Fruit fly (Drosophila melanogaster) whole organism, embryonic: ENCODE measurements around the gene djl.

Experiments
- CG10274 ChIP-seq: fragments of 200-800 bp; sonication (Bioruptor generic); optimal IDR thresholded peaks from 3 replicates; lab custom pipeline; 2017; ENCODE audit warnings: missing biosample characterization, mild to moderate bottlenecking, missing genetic modification characterization
- CG12942 ChIP-seq: fragments of 200-800 bp; sonication (Bioruptor generic); optimal IDR thresholded peaks from 3 replicates; lab custom pipeline; 2016; ENCODE audit warnings: missing biosample characterization, missing genetic modification characterization
- CG14441 ChIP-seq: fragments of 200-800 bp; sonication (Bioruptor generic); IDR thresholded peaks from 2 replicates; pipeline ENCODE4 v1.3.6; 2022; ENCODE audit warnings: missing biosample characterization, missing genetic modification characterization
- CG14860 ChIP-seq: fragments of 200-800 bp; sonication (Bioruptor generic); IDR thresholded peaks from 3 replicates; pipeline ENCODE4 v1.3.6; 2022; ENCODE audit warnings: missing biosample characterization, missing genetic modification characterization; ENCODE audit not compliant: partially characterized antibody
- CG15269 ChIP-seq: fragments of 200-800 bp; sonication (Bioruptor generic); optimal IDR thresholded peaks from 2 replicates; lab custom pipeline; 2018; ENCODE audit warnings: missing biosample characterization, mild to moderate bottlenecking, missing genetic modification characterization, moderate library complexity
- CG15479 ChIP-seq: fragments of 200-800 bp; sonication (Bioruptor generic); optimal IDR thresholded peaks from 3 replicates; lab custom pipeline; 2019; ENCODE audit warnings: missing biosample characterization, mild to moderate bottlenecking, missing genetic modification characterization, moderate library complexity
- CG16813 ChIP-seq: fragments of 200-800 bp; sonication (Bioruptor generic); IDR thresholded peaks from 3 replicates; pipeline ENCODE4 v1.3.6; 2022; ENCODE audit warnings: missing biosample characterization, missing genetic modification characterization; ENCODE audit not compliant: partially characterized antibody
- CG1832 ChIP-seq: fragments of 200-800 bp; sonication (Bioruptor generic); optimal IDR thresholded peaks from 2 replicates; lab custom pipeline; 2017; ENCODE audit warnings: missing biosample characterization, mild to moderate bottlenecking, missing genetic modification characterization, inconsistent platforms
- CG3847 ChIP-seq: fragments of 200-800 bp; sonication (Bioruptor generic); IDR thresholded peaks from 2 replicates; pipeline ENCODE4 v1.3.6; 2022; ENCODE audit warnings: missing biosample characterization, missing genetic modification characterization
- CG4360 ChIP-seq: fragments of 200-800 bp; sonication (Bioruptor generic); IDR thresholded peaks from 2 replicates; pipeline ENCODE4 v1.3.6; 2022; ENCODE audit warnings: missing biosample characterization, missing genetic modification characterization
- CG7839 ChIP-seq: fragments of 200-800 bp; sonication (Bioruptor generic); optimal IDR thresholded peaks from 3 replicates; lab custom pipeline; 2018; ENCODE audit warnings: missing biosample characterization, mild to moderate bottlenecking, missing genetic modification characterization, moderate library complexity
- CHES-1-like ChIP-seq: fragments of 200-800 bp; sonication (Bioruptor generic); optimal IDR thresholded peaks from 2 replicates; lab custom pipeline; 2016; ENCODE audit warnings: missing biosample characterization, missing genetic modification characterization
- CTCF ChIP-seq: fragments of 200-800 bp; sonication (Bioruptor generic); optimal IDR thresholded peaks from 2 replicates; lab custom pipeline; 2017; ENCODE audit warnings: missing biosample characterization, mild to moderate bottlenecking, missing genetic modification characterization, moderate library complexity
- D ChIP-seq, 2 experiments: fragments of 200-800 bp in 1 of 2; fragments of >200 bp in 1 of 2; sonication (Bioruptor generic) in 1 of 2; optimal IDR thresholded peaks; 2 replicates in 1 of 2; 3 replicates in 1 of 2; lab custom pipeline; 2017; ENCODE audit warnings: mild to moderate bottlenecking in 1 of 2, missing biosample characterization in 1 of 2, missing genetic modification characterization in 1 of 2, missing genetic modification reagents in 1 of 2
- ERR ChIP-seq: fragments of 200-800 bp; sonication (Bioruptor generic); optimal IDR thresholded peaks from 2 replicates; lab custom pipeline; 2016; ENCODE audit warnings: missing biosample characterization, missing genetic modification characterization
- HLH4C ChIP-seq: fragments of 200-800 bp; sonication (Bioruptor generic); IDR thresholded peaks from 3 replicates; pipeline ENCODE4 v1.3.6; 2022; ENCODE audit warnings: missing biosample characterization, missing genetic modification characterization; ENCODE audit not compliant: partially characterized antibody
- HmgD ChIP-seq: fragments of 200-800 bp; sonication (Bioruptor generic); optimal IDR thresholded peaks from 3 replicates; lab custom pipeline; 2016; ENCODE audit warnings: missing biosample characterization, missing genetic modification characterization
- MTF-1 ChIP-seq: fragments of 200-800 bp; sonication (Bioruptor generic); optimal IDR thresholded peaks from 2 replicates; lab custom pipeline; 2018; ENCODE audit warnings: missing biosample characterization, mild to moderate bottlenecking, missing genetic modification characterization, borderline replicate concordance
- Meics ChIP-seq: fragments of 200-800 bp; sonication (Bioruptor generic); optimal IDR thresholded peaks from 2 replicates; lab custom pipeline; 2017; ENCODE audit warnings: missing biosample characterization, mild to moderate bottlenecking, missing genetic modification characterization
- Nf-YB ChIP-seq: fragments of 200-800 bp; sonication (Bioruptor generic); optimal IDR thresholded peaks from 3 replicates; lab custom pipeline; 2019; ENCODE audit warnings: missing biosample characterization, mild to moderate bottlenecking, missing genetic modification characterization, moderate library complexity
- Optix ChIP-seq: fragments of 200-800 bp; sonication (Bioruptor generic); IDR thresholded peaks from 3 replicates; pipeline ENCODE4 v1.3.6; 2022; ENCODE audit warnings: missing biosample characterization, missing genetic modification characterization
- Sry-β ChIP-seq: fragments of 200-800 bp; sonication (Bioruptor generic); optimal IDR thresholded peaks from 2 replicates; lab custom pipeline; 2018; ENCODE audit warnings: missing biosample characterization, mild to moderate bottlenecking, missing genetic modification characterization, moderate library complexity
- ab ChIP-seq: fragments of 200-800 bp; sonication (Bioruptor generic); optimal IDR thresholded peaks from 2 replicates; lab custom pipeline; 2016; ENCODE audit warnings: missing biosample characterization, missing genetic modification characterization
- abd-A ChIP-seq: fragments of 200-800 bp; sonication (Bioruptor generic); optimal IDR thresholded peaks from 3 replicates; lab custom pipeline; 2019; ENCODE audit warnings: missing biosample characterization, mild to moderate bottlenecking, missing genetic modification characterization, moderate library complexity
- cad ChIP-seq: fragments of >200 bp; optimal IDR thresholded peaks from 2 replicates; lab custom pipeline; 2017; ENCODE audit warnings: missing biosample characterization, missing genetic modification characterization
- cg ChIP-seq: fragments of 200-800 bp; sonication (Bioruptor generic); optimal IDR thresholded peaks from 3 replicates; lab custom pipeline; 2019; ENCODE audit warnings: missing biosample characterization, mild to moderate bottlenecking, missing genetic modification characterization, moderate library complexity
- corto ChIP-seq: fragments of 200-800 bp; sonication (Bioruptor generic); optimal IDR thresholded peaks from 2 replicates; lab custom pipeline; 2016; ENCODE audit warnings: missing biosample characterization, mild to moderate bottlenecking, missing genetic modification characterization, moderate library complexity
- dati ChIP-seq: fragments of 200-800 bp; sonication (Bioruptor generic); IDR thresholded peaks from 2 replicates; pipeline ENCODE4 v1.3.6; 2022; ENCODE audit warnings: missing biosample characterization, missing genetic modification characterization
- grn ChIP-seq: fragments of 200-800 bp; sonication (Bioruptor generic); optimal IDR thresholded peaks from 3 replicates; lab custom pipeline; 2017; ENCODE audit warnings: missing biosample characterization, missing genetic modification characterization
- hkb ChIP-seq, 2 experiments: fragments of 200-800 bp in 1 of 2; fragments of >200 bp in 1 of 2; sonication (Bioruptor generic) in 1 of 2; IDR thresholded peaks in 1 of 2; optimal IDR thresholded peaks in 1 of 2; 2 replicates each; pipeline versions ENCODE4 v1.3.6 to Lab custom; 2017 to 2022; ENCODE audit warnings: missing biosample characterization in 1 of 2, missing genetic modification characterization in 1 of 2
- mirr ChIP-seq: fragments of 200-800 bp; sonication (Bioruptor generic); optimal IDR thresholded peaks from 3 replicates; lab custom pipeline; 2018; ENCODE audit warnings: missing biosample characterization, mild to moderate bottlenecking, missing genetic modification characterization
- odd ChIP-seq: fragments of 200-800 bp; sonication (Bioruptor generic); optimal IDR thresholded peaks from 2 replicates; lab custom pipeline; 2017; ENCODE audit warnings: missing biosample characterization, mild to moderate bottlenecking, missing genetic modification characterization
- onecut ChIP-seq: fragments of 200-800 bp; sonication (Bioruptor generic); IDR thresholded peaks from 2 replicates; pipeline ENCODE4 v1.3.6; 2022; ENCODE audit warnings: missing biosample characterization, missing genetic modification characterization
- peb ChIP-seq: fragments of 200-800 bp; sonication (Bioruptor generic); IDR thresholded peaks from 2 replicates; pipeline ENCODE4 v1.3.6; 2022; ENCODE audit warnings: missing biosample characterization, missing genetic modification characterization
- pnt ChIP-seq: fragments of 200-800 bp; sonication (Bioruptor generic); optimal IDR thresholded peaks from 3 replicates; lab custom pipeline; 2016; ENCODE audit warnings: missing biosample characterization, missing genetic modification characterization
- sd ChIP-seq: fragments of 200-800 bp; sonication (Bioruptor generic); optimal IDR thresholded peaks from 3 replicates; lab custom pipeline; 2018; ENCODE audit warnings: missing biosample characterization, mild to moderate bottlenecking, missing genetic modification characterization, moderate library complexity
- sens-2 ChIP-seq: fragments of 200-800 bp; sonication (Bioruptor generic); IDR thresholded peaks from 2 replicates; pipeline ENCODE4 v1.3.6; 2022; ENCODE audit warnings: missing biosample characterization, missing genetic modification characterization
- seq ChIP-seq: fragments of 200-800 bp; sonication (Bioruptor generic); IDR thresholded peaks from 2 replicates; pipeline ENCODE4 v1.3.6; 2022; ENCODE audit warnings: missing biosample characterization, missing genetic modification characterization
- sr ChIP-seq: fragments of 200-800 bp; sonication (Bioruptor generic); IDR thresholded peaks from 3 replicates; pipeline ENCODE4 v1.3.6; 2022; ENCODE audit warnings: missing biosample characterization, missing genetic modification characterization
- tio ChIP-seq: fragments of 200-800 bp; sonication (Bioruptor generic); optimal IDR thresholded peaks from 2 replicates; lab custom pipeline; 2017; ENCODE audit warnings: missing biosample characterization, missing genetic modification characterization, inconsistent platforms
- tll ChIP-seq, 2 experiments: fragments of 200-800 bp in 1 of 2; fragments of >200 bp in 1 of 2; sonication (Bioruptor generic) in 1 of 2; optimal IDR thresholded peaks; 2 replicates each; lab custom pipeline; 2017 to 2019; ENCODE audit warnings: missing biosample characterization in 2 of 2, missing genetic modification characterization in 2 of 2, mild to moderate bottlenecking in 1 of 2, moderate library complexity in 1 of 2
- twi ChIP-seq: fragments of 200-800 bp; optimal IDR thresholded peaks from 2 replicates; lab custom pipeline; 2019; ENCODE audit warnings: missing biosample characterization, mild to moderate bottlenecking, missing genetic modification characterization, moderate library complexity
- z ChIP-seq: fragments of 200-800 bp; sonication (Bioruptor generic); IDR thresholded peaks from 3 replicates; pipeline ENCODE4 v1.3.6; 2022; ENCODE audit warnings: missing biosample characterization, missing genetic modification characterization
- zen ChIP-seq: fragments of 200-800 bp; sonication (Bioruptor generic); optimal IDR thresholded peaks from 3 replicates; lab custom pipeline; 2018; ENCODE audit warnings: missing biosample characterization, mild to moderate bottlenecking, missing genetic modification characterization, moderate library complexity

djl gene

DNA sequence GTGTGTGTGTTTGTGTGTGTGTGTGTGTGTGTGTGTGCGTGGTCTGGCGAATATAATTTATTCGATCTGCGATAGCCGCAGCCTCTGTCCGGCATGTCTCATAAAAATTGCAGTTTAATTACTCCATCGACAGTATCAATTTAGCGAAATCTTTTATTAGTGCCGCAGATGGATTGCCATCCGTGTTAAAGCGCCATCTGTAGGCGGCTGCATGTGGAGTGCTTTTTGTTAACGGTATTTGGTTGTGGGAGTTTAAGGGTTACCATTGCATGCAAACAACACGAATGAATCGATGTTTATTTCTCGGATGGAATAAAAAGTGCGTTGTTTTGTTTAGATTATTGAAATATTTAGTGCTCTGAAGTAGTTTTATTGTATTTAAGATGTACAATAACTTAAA is 31.1 kb upstream of the djl start:
- TF ChIP-seq CG14860 (GFP tag; lab: Robert Waterston, UW), result 0 out of 3 replicates have a peak, but pooled peaks have one; percentile 8
- TF ChIP-seq MTF-1, result no peak
- no peak for TF ChIP-seq seq
- TF ChIP-seq hkb (optimal IDR thresholded peaks at IDR 0.05; lab: Kevin White, UChicago), result no peak
- TF ChIP-seq hkb (GFP tag; IDR thresholded peaks at IDR 0.05; lab: Robert Waterston, UW), result no peak
- TF ChIP-seq CTCF (GFP tag; lab: Kevin White, UChicago), result peak; percentile 84
- peak; percentile 33 for TF ChIP-seq CG15479 (GFP tag; lab: Kevin White, UChicago)
- peak; percentile 3 for TF ChIP-seq cg (GFP tag; lab: Kevin White, UChicago)

DNA sequence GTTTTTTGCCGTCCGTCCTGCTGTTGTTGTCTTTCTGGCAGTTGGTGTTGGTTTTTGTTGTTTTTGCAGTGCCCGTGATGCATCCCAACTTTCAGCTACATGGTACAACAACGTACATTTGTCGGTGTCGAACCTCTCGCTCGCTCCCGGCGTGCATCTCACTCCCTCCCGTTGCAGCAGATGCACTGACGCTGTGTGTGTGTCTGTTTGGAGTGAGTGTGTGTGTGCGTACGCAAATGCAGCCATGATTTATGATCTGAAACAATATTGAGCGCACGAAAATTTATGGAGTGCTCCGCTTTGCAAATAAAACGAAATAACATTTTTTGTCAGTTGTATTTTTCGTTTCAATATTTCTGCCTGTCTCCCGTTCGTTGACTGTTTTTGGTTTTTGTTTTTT is 29.0 kb upstream of the djl start:
- TF ChIP-seq CG4360 (peak; percentile 74), cad (GFP tag; lab: Kevin White, UChicago) (peak; percentile 83), CG15479 (GFP tag; lab: Kevin White, UChicago) (peak; percentile 67), tll (GFP tag; optimal IDR thresholded peaks at IDR 0.05; lab: Kevin White, UChicago) (peak in 1 of 2 experiments; percentile 13), CG12942 (GFP tag; lab: Kevin White, UChicago) (no peak), CG1832 (peak; percentile 53), corto (GFP tag; lab: Kevin White, UChicago) (no peak), zen (tag; lab: Kevin White, UChicago) (peak; percentile 14), D (optimal IDR thresholded peaks at IDR 0.05; lab: Kevin White, UChicago) (peak; percentile 49), D (GFP tag; optimal IDR thresholded peaks at IDR 0.05; lab: Kevin White, UChicago) (no peak), cg (GFP tag; lab: Kevin White, UChicago) (peak; percentile 52), mirr (GFP tag; lab: Kevin White, UChicago) (no peak)

DNA sequence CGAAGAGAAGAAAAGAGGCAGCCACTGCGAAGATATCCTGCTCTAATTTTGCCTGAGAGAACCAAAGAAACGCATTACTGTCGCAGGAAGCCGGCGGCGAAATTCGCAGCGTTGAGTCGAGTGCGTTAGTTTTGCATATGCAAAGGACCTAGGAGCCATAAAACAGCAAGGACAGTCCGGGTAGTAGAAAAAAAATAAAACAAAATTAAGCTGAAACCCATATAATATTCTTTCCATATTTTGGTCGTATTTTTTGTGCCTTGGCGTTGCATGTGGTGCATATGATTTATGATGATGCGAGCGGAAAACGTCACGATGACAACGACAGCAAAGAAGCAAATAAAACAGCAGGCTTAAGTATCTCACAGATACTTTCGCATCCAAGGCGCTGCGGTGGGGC is 26.9 kb upstream of the djl start:
- TF ChIP-seq CG10274 (GFP tag; lab: Kevin White, UChicago) (no peak), CG15479 (GFP tag; lab: Kevin White, UChicago) (peak; percentile 36), cad (GFP tag; lab: Kevin White, UChicago) (peak; percentile 83), HLH4C (GFP tag; lab: Robert Waterston, UW) (no peak), sr (no peak), twi (tag; lab: Kevin White, UChicago) (peak; percentile 2), zen (tag; lab: Kevin White, UChicago) (peak; percentile 50), HmgD (GFP tag; lab: Kevin White, UChicago) (no peak)
- TF ChIP-seq, all 482 proteins: peak for 4

DNA sequence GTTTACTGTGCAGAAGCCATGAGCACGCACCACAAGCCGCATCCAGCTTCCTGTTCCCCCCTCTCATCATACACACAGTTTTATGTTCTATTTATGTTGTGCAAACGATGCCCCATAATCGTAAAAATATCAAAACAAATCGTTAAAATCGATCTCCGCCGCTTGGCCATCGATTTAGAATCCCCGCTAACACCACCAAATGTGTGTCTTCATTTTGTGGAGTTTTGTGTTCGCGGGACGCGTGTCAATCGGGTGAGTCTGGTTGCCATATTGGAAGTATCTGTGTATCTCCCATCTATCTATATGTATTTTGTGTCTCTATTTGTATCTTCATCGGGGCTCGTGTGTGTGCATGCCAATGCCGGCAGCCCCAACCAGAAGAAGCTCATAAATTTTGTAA is 26.1 kb upstream of the djl start:
- no peak for TF ChIP-seq tio (GFP tag; lab: Kevin White, UChicago)
- TF ChIP-seq CHES-1-like (GFP tag; lab: Kevin White, UChicago), result no peak
- peak; percentile 93 for TF ChIP-seq abd-A (tag; lab: Kevin White, UChicago)
- peak; percentile 50 for TF ChIP-seq cg (GFP tag; lab: Kevin White, UChicago)
- peak; percentile 6 for TF ChIP-seq grn (GFP tag; lab: Kevin White, UChicago)
- no peak for TF ChIP-seq sens-2 (GFP tag; lab: Robert Waterston, UW)
- no peak for TF ChIP-seq odd
- no peak for TF ChIP-seq pnt
- TF ChIP-seq sd (tag; lab: Kevin White, UChicago), result peak; percentile 54
- TF ChIP-seq CG7839 (tag; lab: Kevin White, UChicago), result no peak
- TF ChIP-seq ab (GFP tag; lab: Kevin White, UChicago), result no peak
- TF ChIP-seq D (optimal IDR thresholded peaks at IDR 0.05; lab: Kevin White, UChicago), result no peak
- no peak for TF ChIP-seq D (GFP tag; optimal IDR thresholded peaks at IDR 0.05; lab: Kevin White, UChicago)
- no peak for TF ChIP-seq CG15269 (tag; lab: Kevin White, UChicago)
- no peak for TF ChIP-seq Sry-β (GFP tag; lab: Kevin White, UChicago)
- TF ChIP-seq CG14441 (GFP tag; lab: Robert Waterston, UW), result no peak
- TF ChIP-seq onecut, result peak; percentile 63
- TF ChIP-seq twi (tag; lab: Kevin White, UChicago), result peak; percentile 31
- TF ChIP-seq peb (GFP tag; lab: Robert Waterston, UW), result no peak
- peak; percentile 64 for TF ChIP-seq Nf-YB (GFP tag; lab: Kevin White, UChicago)
- no peak for TF ChIP-seq CG16813 (GFP tag; lab: Robert Waterston, UW)
- TF ChIP-seq ERR (GFP tag; lab: Kevin White, UChicago), result no peak
- TF ChIP-seq z (GFP tag; lab: Robert Waterston, UW), result no peak
- TF ChIP-seq CG3847, result no peak
- TF ChIP-seq Meics (GFP tag; lab: Kevin White, UChicago), result no peak
- no peak for TF ChIP-seq Optix (GFP tag; lab: Robert Waterston, UW)
- TF ChIP-seq dati (GFP tag; lab: Robert Waterston, UW), result no peak
